Worm (Caenorhabditis elegans) whole organism, late embryonic: ENCODE measurements around the gene K08C7.4.

Experiments used
- F13H6.1 ChIP-seq: sonication (generic microtip); optimal IDR thresholded peaks from 2 replicates; lab custom pipeline; 2016; ENCODE audit warnings: missing genetic modification characterization, missing compliant biosample characterization
- K09A11.1 ChIP-seq: sonication (generic microtip); optimal IDR thresholded peaks from 2 replicates; lab custom pipeline; 2017; ENCODE audit warnings: antibody characterized with exemption, mild to moderate bottlenecking, missing genetic modification characterization, missing compliant biosample characterization; ENCODE audit not compliant: insufficient read depth
- Y22D7AL.16 ChIP-seq: sonication (generic microtip); optimal IDR thresholded peaks from 2 replicates; lab custom pipeline; 2016; ENCODE audit warnings: missing genetic modification characterization, missing compliant biosample characterization
- ceh-18 ChIP-seq: sonication (generic microtip); optimal IDR thresholded peaks from 2 replicates; lab custom pipeline; 2016; ENCODE audit warnings: missing genetic modification characterization, missing compliant biosample characterization
- ceh-2 ChIP-seq: sonication (generic microtip); optimal IDR thresholded peaks from 2 replicates; lab custom pipeline; 2016; ENCODE audit warnings: missing genotype, missing genetic modification characterization, missing compliant biosample characterization
- ceh-22 ChIP-seq: sonication (generic microtip); optimal IDR thresholded peaks from 2 replicates; lab custom pipeline; 2017; ENCODE audit warnings: missing biosample characterization, missing genetic modification characterization
- ceh-24 ChIP-seq: sonication (generic microtip); optimal IDR thresholded peaks from 2 replicates; lab custom pipeline; 2016; ENCODE audit warnings: mild to moderate bottlenecking, missing genetic modification characterization, missing compliant biosample characterization
- ceh-30 ChIP-seq: fragments of 150-350 bp; optimal IDR thresholded peaks from 2 replicates; lab custom pipeline; 2014; ENCODE audit warnings: missing biosample characterization, missing genetic modification characterization
- ceh-31 ChIP-seq: sonication (generic microtip); optimal IDR thresholded peaks from 2 replicates; lab custom pipeline; 2016; ENCODE audit warnings: missing genetic modification characterization, missing compliant biosample characterization
- ceh-45 ChIP-seq: fragments of 200-800 bp; sonication (Bioruptor generic); IDR thresholded peaks from 2 replicates; pipeline ENCODE4 v1.3.6; 2022; ENCODE audit warnings: missing genetic modification reagents, missing genetic modification characterization, missing compliant biosample characterization
- ceh-48 ChIP-seq: sonication (generic microtip); optimal IDR thresholded peaks from 2 replicates; lab custom pipeline; 2016; ENCODE audit warnings: missing genetic modification characterization, inconsistent platforms, missing compliant biosample characterization
- ceh-9 ChIP-seq: sonication (generic microtip); optimal IDR thresholded peaks from 2 replicates; lab custom pipeline; 2016; ENCODE audit warnings: mild to moderate bottlenecking, missing genetic modification characterization, inconsistent platforms, missing compliant biosample characterization
- elt-2 ChIP-seq: sonication (generic microtip); optimal IDR thresholded peaks from 2 replicates; lab custom pipeline; 2016; ENCODE audit warnings: missing genetic modification reagents, missing genetic modification characterization, missing compliant biosample characterization
- ets-4 ChIP-seq: sonication (generic microtip); optimal IDR thresholded peaks from 2 replicates; lab custom pipeline; 2016; ENCODE audit warnings: missing genetic modification characterization, missing compliant biosample characterization
- fax-1 ChIP-seq: sonication (generic microtip); optimal IDR thresholded peaks from 2 replicates; lab custom pipeline; 2016; ENCODE audit warnings: missing genotype, missing genetic modification characterization, missing compliant biosample characterization
- fkh-10 ChIP-seq: fragments of 150-350 bp; optimal IDR thresholded peaks from 2 replicates; lab custom pipeline; 2014; ENCODE audit warnings: missing biosample characterization, missing genetic modification reagents, missing genetic modification characterization
- fkh-6 ChIP-seq: sonication (generic microtip); optimal IDR thresholded peaks from 2 replicates; lab custom pipeline; 2016; ENCODE audit warnings: missing genetic modification characterization, missing compliant biosample characterization
- hlh-15 ChIP-seq: sonication (generic microtip); optimal IDR thresholded peaks from 2 replicates; lab custom pipeline; 2016; ENCODE audit warnings: missing genetic modification characterization, missing compliant biosample characterization
- hlh-30 ChIP-seq: sonication (generic microtip); optimal IDR thresholded peaks from 2 replicates; lab custom pipeline; 2017; ENCODE audit warnings: antibody characterized with exemption, missing genetic modification characterization, missing compliant biosample characterization; ENCODE audit not compliant: insufficient read depth
- hlh-8 ChIP-seq: sonication (generic microtip); optimal IDR thresholded peaks from 2 replicates; lab custom pipeline; 2016; ENCODE audit warnings: missing genotype, missing genetic modification characterization, missing compliant biosample characterization
- lin-11 ChIP-seq: fragments of 200-800 bp; sonication (Bioruptor generic); optimal IDR thresholded peaks from 2 replicates; lab custom pipeline; 2018; ENCODE audit warnings: mild to moderate bottlenecking, missing genetic modification characterization, missing compliant biosample characterization
- madf-2 ChIP-seq: sonication (generic microtip); optimal IDR thresholded peaks from 2 replicates; lab custom pipeline; 2017; ENCODE audit warnings: missing genetic modification characterization, missing compliant biosample characterization
- mec-3 ChIP-seq: sonication (generic microtip); optimal IDR thresholded peaks from 2 replicates; lab custom pipeline; 2016; ENCODE audit warnings: borderline replicate concordance, missing genetic modification characterization, missing compliant biosample characterization
- nfya-1 ChIP-seq: sonication (generic microtip); optimal IDR thresholded peaks from 2 replicates; lab custom pipeline; 2017; ENCODE audit warnings: missing genetic modification characterization, mild to moderate bottlenecking, missing compliant biosample characterization, antibody characterized with exemption, moderate library complexity
- nhr-232 ChIP-seq: sonication (generic microtip); optimal IDR thresholded peaks from 2 replicates; lab custom pipeline; 2016; ENCODE audit warnings: missing genetic modification characterization, missing compliant biosample characterization
- pag-3 ChIP-seq: sonication (generic microtip); optimal IDR thresholded peaks from 2 replicates; lab custom pipeline; 2016; ENCODE audit warnings: missing compliant biosample characterization, missing genetic modification characterization, borderline replicate concordance
- pax-1 ChIP-seq: fragments of 150-350 bp; optimal IDR thresholded peaks from 2 replicates; lab custom pipeline; 2014; ENCODE audit warnings: missing biosample characterization, missing genetic modification characterization
- pha-2 ChIP-seq: sonication (generic microtip); optimal IDR thresholded peaks from 2 replicates; lab custom pipeline; 2017; ENCODE audit warnings: mild to moderate bottlenecking, missing genetic modification characterization, missing compliant biosample characterization
- pqm-1 ChIP-seq: sonication (generic microtip); optimal IDR thresholded peaks from 2 replicates; lab custom pipeline; 2016; ENCODE audit warnings: missing genetic modification characterization, missing compliant biosample characterization
- ref-2 ChIP-seq: sonication (generic microtip); optimal IDR thresholded peaks from 2 replicates; lab custom pipeline; 2016; ENCODE audit warnings: missing genetic modification characterization, missing compliant biosample characterization
- rnt-1 ChIP-seq: sonication (generic microtip); optimal IDR thresholded peaks from 2 replicates; lab custom pipeline; 2016; ENCODE audit warnings: missing genetic modification characterization, missing compliant biosample characterization
- sdc-2 ChIP-seq: sonication (generic microtip); optimal IDR thresholded peaks from 2 replicates; lab custom pipeline; 2016; ENCODE audit warnings: missing genotype, missing genetic modification characterization, missing compliant biosample characterization
- sox-2 ChIP-seq: fragments of 200-800 bp; sonication (Bioruptor generic); IDR thresholded peaks from 2 replicates; pipeline ENCODE4 v1.3.6; 2022; ENCODE audit warnings: missing genetic modification reagents, missing genetic modification characterization, missing compliant biosample characterization
- sox-4 ChIP-seq: sonication (generic microtip); optimal IDR thresholded peaks from 2 replicates; lab custom pipeline; 2017; ENCODE audit warnings: mild to moderate bottlenecking, missing genetic modification characterization, inconsistent platforms, missing compliant biosample characterization
- tbx-2 ChIP-seq: sonication (generic microtip); optimal IDR thresholded peaks from 2 replicates; lab custom pipeline; 2016; ENCODE audit warnings: missing genetic modification characterization, missing compliant biosample characterization
- ttx-3 ChIP-seq: sonication (generic microtip); optimal IDR thresholded peaks from 2 replicates; lab custom pipeline; 2016; ENCODE audit warnings: missing genetic modification reagents, missing genetic modification characterization, missing compliant biosample characterization
- unc-55 ChIP-seq: sonication (generic microtip); optimal IDR thresholded peaks from 2 replicates; lab custom pipeline; 2017; ENCODE audit warnings: missing biosample characterization, missing genetic modification reagents, missing genetic modification characterization

K08C7.4 gene

ce11 chrIV:10699000-10699399 lies 18.7 kb upstream of the K08C7.4 start:
- no peak for TF ChIP-seq Y22D7AL.16
- TF ChIP-seq madf-2 (tag; lab: Kevin White, UChicago) = no peak
- no peak for TF ChIP-seq hlh-8

ce11 chrIV:10698486-10698885 lies 18.2 kb upstream of the K08C7.4 start:
- TF ChIP-seq nhr-232 (tag; lab: Kevin White, UChicago) (no peak), tbx-2 (tag; lab: Kevin White, UChicago) (no peak), ceh-9 (tag; lab: Kevin White, UChicago) (no peak), ref-2 (tag; lab: Kevin White, UChicago) (no peak), sox-2 (GFP tag; lab: Robert Waterston, UW) (no peak), ceh-48 (no peak), elt-2 (tag; lab: Kevin White, UChicago) (no peak), pag-3 (no peak), madf-2 (tag; lab: Kevin White, UChicago) (no peak), ceh-45 (GFP tag; lab: Robert Waterston, UW) (no peak), ceh-31 (tag; lab: Kevin White, UChicago) (no peak), sdc-2 (tag; lab: Kevin White, UChicago) (no peak), K09A11.1 (tag; lab: Kevin White, UChicago) (no peak), sox-4 (tag; lab: Kevin White, UChicago) (no peak)
- TF ChIP-seq, all 69 proteins: peak for 0

ce11 chrIV:10697022-10697979 lies 17.0 kb upstream of the K08C7.4 start, which contains the start of gene allo-1:
allo-1 (minus strand) TSS chrIV:10697072.
- TF ChIP-seq hlh-15 (tag; lab: Kevin White, UChicago) = no peak
- TF ChIP-seq ceh-31 (tag; lab: Kevin White, UChicago) = no peak
- TF ChIP-seq fkh-6 (tag; lab: Kevin White, UChicago) = no peak
- peak; percentile 79 for TF ChIP-seq hlh-30 (tag; lab: Kevin White, UChicago)
- TF ChIP-seq ttx-3 (tag; lab: Kevin White, UChicago) = no peak
- TF ChIP-seq ceh-18 (tag; lab: Kevin White, UChicago) = peak; percentile 28
- TF ChIP-seq pax-1 (tag; lab: Kevin White, UChicago) = no peak
- TF ChIP-seq pha-2 (tag; lab: Kevin White, UChicago) = no peak
- no peak for TF ChIP-seq fkh-10
- no peak for TF ChIP-seq sdc-2 (tag; lab: Kevin White, UChicago)
- no peak for TF ChIP-seq pqm-1 (tag; lab: Kevin White, UChicago)
- no peak for TF ChIP-seq ets-4 (tag; lab: Kevin White, UChicago)
- TF ChIP-seq fax-1 (tag; lab: Kevin White, UChicago) = no peak
- TF ChIP-seq unc-55 = peak; percentile 23
- no peak for TF ChIP-seq hlh-8
- no peak for TF ChIP-seq K09A11.1 (tag; lab: Kevin White, UChicago)
- TF ChIP-seq ceh-24 = no peak
- no peak for TF ChIP-seq madf-2 (tag; lab: Kevin White, UChicago)
- TF ChIP-seq ceh-22 (tag; lab: Kevin White, UChicago) = no peak
- no peak for TF ChIP-seq sox-4 (tag; lab: Kevin White, UChicago)
- TF ChIP-seq nfya-1 (tag; lab: Kevin White, UChicago) = no peak
- TF ChIP-seq lin-11 = no peak
- TF ChIP-seq mec-3 = no peak
- no peak for TF ChIP-seq rnt-1
- TF ChIP-seq ceh-2 (tag; lab: Kevin White, UChicago) = no peak

- TF ChIP-seq pax-1 (tag; lab: Kevin White, UChicago) (no peak), F13H6.1 (tag; lab: Kevin White, UChicago) (no peak), ceh-30 (tag; lab: Kevin White, UChicago) (no peak)
These were observed 14.9 kb upstream of the K08C7.4 start, which contains the start of gene R102.4 for ce11 chrIV:10695203-10695602. R102.4 (minus strand) TSS chrIV:10695303.
